Worm (Caenorhabditis elegans): ENCODE results near the gene T02B11.6.

The T02B11.6 gene

DNA sequence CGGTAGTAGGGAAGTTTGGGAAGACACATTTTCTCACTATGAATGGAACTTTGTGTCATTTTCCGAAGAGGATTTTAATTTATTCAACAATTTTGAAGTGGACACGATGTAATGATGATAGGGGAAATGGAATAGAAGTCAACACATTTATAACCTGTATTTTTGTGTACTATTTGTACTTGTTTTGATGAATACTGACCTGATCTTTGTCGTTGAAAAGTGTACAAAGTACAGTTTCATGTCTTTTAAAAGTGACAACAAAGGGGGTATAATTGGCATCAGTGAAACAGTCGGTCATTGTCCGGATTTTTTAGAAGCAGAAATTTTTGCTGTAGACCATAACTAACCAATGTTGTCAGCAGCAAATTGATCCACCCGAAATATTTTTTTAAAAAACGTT lies at the start of gene T02B11.6:
TSS of gene T02B11.6 (minus strand) at position 101 of the 400 bp plus-strand sequence.
- TF ChIP-seq ama-1 (optimal IDR thresholded peaks at IDR 0.05) (no peak), ZK546.5 (tag; optimal IDR thresholded peaks at IDR 0.05) (no peak), alr-1 (tag; optimal IDR thresholded peaks at IDR 0.05) (no peak), nhr-11 (tag; optimal IDR thresholded peaks at IDR 0.05) (no peak), lin-39 (tag; optimal IDR thresholded peaks at IDR 0.05) (no peak), egl-27 (tag; optimal IDR thresholded peaks at IDR 0.05) (no peak), elt-1 (tag; optimal IDR thresholded peaks at IDR 0.05) (no peak), lin-11 (tag; optimal IDR thresholded peaks at IDR 0.05) (no peak), unc-55 (GFP tag; optimal IDR thresholded peaks at IDR 0.05) (no peak), nhr-10 (tag; optimal IDR thresholded peaks at IDR 0.05) (no peak), gmeb-1 (tag; optimal IDR thresholded peaks at IDR 0.05) (no peak), nhr-23 (tag; optimal IDR thresholded peaks at IDR 0.05) (no peak), crh-2 (tag; optimal IDR thresholded peaks at IDR 0.05) (no peak)

DNA sequence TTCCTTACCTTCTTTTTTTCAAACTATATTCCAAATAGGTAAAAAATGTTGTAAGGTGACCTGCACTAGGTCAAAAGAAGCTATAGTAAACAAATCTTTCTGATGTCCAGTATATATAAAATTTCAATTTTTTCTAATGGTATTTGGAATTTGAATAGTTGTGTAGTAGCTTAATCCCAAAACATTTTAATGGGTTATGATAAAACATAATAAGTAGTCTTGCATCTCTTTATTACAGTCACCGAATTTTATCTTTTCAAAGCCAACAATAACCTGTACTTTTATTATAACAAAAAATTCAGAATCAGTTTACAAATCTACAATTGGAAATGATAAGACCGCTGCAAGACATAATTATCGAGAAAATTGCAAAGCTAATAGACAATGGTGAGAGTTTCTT lies 28.4 kb upstream of the T02B11.6 start, which contains the start of gene H24K24.2:
TSS of gene H24K24.2 (plus strand) at position 301 of the 400 bp plus-strand sequence.
- TF ChIP-seq nhr-129 (tag; optimal IDR thresholded peaks at IDR 0.05): no peak
- no peak for TF ChIP-seq egl-27 (tag; optimal IDR thresholded peaks at IDR 0.05)
- no peak for TF ChIP-seq R02D3.7 (tag; optimal IDR thresholded peaks at IDR 0.05)
- no peak for TF ChIP-seq ama-1 (optimal IDR thresholded peaks at IDR 0.05)
- no peak for TF ChIP-seq sma-9 (GFP tag; optimal IDR thresholded peaks at IDR 0.05)
- TF ChIP-seq sma-9 (tag; optimal IDR thresholded peaks at IDR 0.05): no peak
- no peak for TF ChIP-seq lin-11 (tag; optimal IDR thresholded peaks at IDR 0.05)
- TF ChIP-seq peb-1 (tag; optimal IDR thresholded peaks at IDR 0.05): no peak
- TF ChIP-seq gmeb-1 (tag; optimal IDR thresholded peaks at IDR 0.05): no peak
- TF ChIP-seq nhr-12 (tag; optimal IDR thresholded peaks at IDR 0.05): no peak
- TF ChIP-seq sem-4 (tag; optimal IDR thresholded peaks at IDR 0.05): no peak
- TF ChIP-seq Y55F3AM.14 (GFP tag; optimal IDR thresholded peaks at IDR 0.05): no peak
- no peak for TF ChIP-seq unc-55 (GFP tag; optimal IDR thresholded peaks at IDR 0.05)
- no peak for TF ChIP-seq sma-3 (GFP tag; optimal IDR thresholded peaks at IDR 0.05)
- no peak for TF ChIP-seq nhr-11 (tag; optimal IDR thresholded peaks at IDR 0.05)
- TF ChIP-seq F13H6.1 (tag; optimal IDR thresholded peaks at IDR 0.05): no peak
- no peak for TF ChIP-seq nhr-23 (tag; optimal IDR thresholded peaks at IDR 0.05)

- TF ChIP-seq F13H6.1 (tag; optimal IDR thresholded peaks at IDR 0.05): no peak
- TF ChIP-seq lin-11 (tag; optimal IDR thresholded peaks at IDR 0.05): no peak
- no peak for TF ChIP-seq nhr-77 (tag; optimal IDR thresholded peaks at IDR 0.05)
- TF ChIP-seq ztf-11 (tag; optimal IDR thresholded peaks at IDR 0.05): no peak
- TF ChIP-seq ztf-4 (tag; optimal IDR thresholded peaks at IDR 0.05): no peak
- TF ChIP-seq nhr-10 (tag; optimal IDR thresholded peaks at IDR 0.05): no peak
- TF ChIP-seq egl-27 (tag; optimal IDR thresholded peaks at IDR 0.05): no peak
- TF ChIP-seq nhr-11 (tag; optimal IDR thresholded peaks at IDR 0.05): no peak
- TF ChIP-seq Y55F3AM.14 (GFP tag; optimal IDR thresholded peaks at IDR 0.05): no peak
- TF ChIP-seq lin-13 (GFP tag; optimal IDR thresholded peaks at IDR 0.05): no peak
- no peak for TF ChIP-seq sma-3 (GFP tag; optimal IDR thresholded peaks at IDR 0.05)
- no peak for TF ChIP-seq nhr-237 (tag; optimal IDR thresholded peaks at IDR 0.05)
- TF ChIP-seq nhr-6 (tag; optimal IDR thresholded peaks at IDR 0.05): no peak
- TF ChIP-seq alr-1 (tag; optimal IDR thresholded peaks at IDR 0.05): no peak
- TF ChIP-seq skn-1 (tag; optimal IDR thresholded peaks at IDR 0.05): no peak
These were observed 26.6 kb upstream of the T02B11.6 start for ce11 chrV:915716-916115.

ce11 chrV:911474-911873 lies 22.4 kb upstream of the T02B11.6 start, which contains the start of gene adh-5:
Gene adh-5 (plus strand): TSS chrV:911774.
- TF ChIP-seq dmd-4 (tag; optimal IDR thresholded peaks at IDR 0.05) (no peak), elt-1 (tag; optimal IDR thresholded peaks at IDR 0.05) (no peak)

DNA sequence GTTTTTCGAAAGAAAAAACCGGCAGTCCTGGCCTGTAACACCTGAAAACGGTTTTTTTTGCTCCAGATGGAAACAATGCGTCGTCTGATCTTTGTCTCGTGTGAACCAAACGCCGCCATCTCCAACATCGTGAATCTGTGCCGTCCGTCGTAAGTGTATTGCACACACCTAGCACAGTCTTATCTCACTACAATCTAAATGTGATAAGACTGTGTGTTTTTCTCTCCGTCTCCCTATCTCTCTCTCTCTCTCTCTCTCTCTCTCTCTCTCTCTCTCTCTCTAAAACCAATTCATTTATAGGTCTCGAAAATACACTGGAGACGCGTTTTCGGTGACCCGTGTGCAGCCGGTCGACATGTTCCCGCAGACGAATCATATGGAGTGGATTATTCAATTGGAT lies 21.5 kb upstream of the T02B11.6 start:
- TF ChIP-seq fos-1 (tag; optimal IDR thresholded peaks at IDR 0.05) (peak; percentile 65), nhr-237 (tag; optimal IDR thresholded peaks at IDR 0.05) (no peak), crh-2 (tag; optimal IDR thresholded peaks at IDR 0.05) (peak; percentile 46), gmeb-1 (tag; optimal IDR thresholded peaks at IDR 0.05) (peak; percentile 2)

DNA sequence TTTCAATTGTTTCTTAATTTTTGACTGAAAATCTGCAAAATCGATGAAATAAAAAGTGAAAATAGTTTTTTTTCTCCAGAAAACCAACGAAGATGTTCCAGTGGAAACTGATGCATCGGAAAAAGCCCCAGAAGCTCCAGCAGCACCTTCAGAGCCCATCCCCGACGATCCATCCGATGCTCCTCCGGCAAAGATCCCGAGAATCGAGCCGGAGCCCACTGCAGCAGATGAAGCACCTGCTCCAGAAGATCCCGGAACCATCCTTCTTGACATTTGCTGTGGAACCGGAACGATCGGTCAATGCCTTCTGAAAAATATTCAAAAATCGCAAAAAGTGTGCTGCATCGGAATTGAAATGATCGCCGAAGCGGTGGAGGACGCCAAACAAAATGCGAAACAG lies 19.6 kb upstream of the T02B11.6 start:
- TF ChIP-seq lin-11 (tag; optimal IDR thresholded peaks at IDR 0.05) (no peak), aly-2 (tag; optimal IDR thresholded peaks at IDR 0.05) (no peak), alr-1 (tag; optimal IDR thresholded peaks at IDR 0.05) (no peak), ama-1 (optimal IDR thresholded peaks at IDR 0.05) (no peak), lsy-2 (tag; optimal IDR thresholded peaks at IDR 0.05) (no peak), elt-3 (tag; optimal IDR thresholded peaks at IDR 0.05) (no peak), mbf-1 (tag; optimal IDR thresholded peaks at IDR 0.05) (no peak), C34F6.9 (tag; optimal IDR thresholded peaks at IDR 0.05) (no peak), elt-1 (tag; optimal IDR thresholded peaks at IDR 0.05) (no peak), nhr-10 (tag; optimal IDR thresholded peaks at IDR 0.05) (no peak), ztf-11 (tag; optimal IDR thresholded peaks at IDR 0.05) (no peak), ceh-82 (tag; optimal IDR thresholded peaks at IDR 0.05) (no peak), sma-3 (GFP tag; optimal IDR thresholded peaks at IDR 0.05) (no peak), egl-27 (tag; optimal IDR thresholded peaks at IDR 0.05) (no peak), sem-4 (tag; optimal IDR thresholded peaks at IDR 0.05) (no peak), skn-1 (tag; optimal IDR thresholded peaks at IDR 0.05) (no peak), ztf-4 (tag; optimal IDR thresholded peaks at IDR 0.05) (no peak), lin-39 (tag; optimal IDR thresholded peaks at IDR 0.05) (no peak)
